Worm (Caenorhabditis elegans) whole organism, L1 larva: Measurements from ENCODE around the gene srlf-26.

Source experiments
- C04F5.9 ChIP-seq: sonication (generic microtip); optimal IDR thresholded peaks from 2 replicates; lab custom pipeline; 2016; ENCODE audit warnings: missing genetic modification characterization, missing compliant biosample characterization
- C34B4.2 ChIP-seq: sonication (generic microtip); optimal IDR thresholded peaks from 2 replicates; lab custom pipeline; 2017; ENCODE audit warnings: mild to moderate bottlenecking, missing genetic modification characterization, missing compliant biosample characterization
- F16B12.6 ChIP-seq: fragments of 150-350 bp; optimal IDR thresholded peaks from 2 replicates; lab custom pipeline; 2014; ENCODE audit warnings: missing biosample characterization, missing genetic modification characterization
- alr-1 ChIP-seq: fragments of 200-800 bp; sonication (Bioruptor generic); optimal IDR thresholded peaks from 2 replicates; lab custom pipeline; 2018; ENCODE audit warnings: borderline replicate concordance, mild to moderate bottlenecking, missing genetic modification characterization, missing compliant biosample characterization
- blmp-1 ChIP-seq: fragments of 150-350 bp; optimal IDR thresholded peaks from 2 replicates; lab custom pipeline; 2014; ENCODE audit warnings: missing biosample characterization, missing genetic modification characterization
- ceh-8 ChIP-seq: fragments of 200-800 bp; sonication (Bioruptor generic); optimal IDR thresholded peaks from 2 replicates; lab custom pipeline; 2018; ENCODE audit warnings: mild to moderate bottlenecking, missing genetic modification characterization, moderate library complexity, missing compliant biosample characterization
- ceh-90 ChIP-seq: sonication (generic microtip); optimal IDR thresholded peaks from 2 replicates; lab custom pipeline; 2016; ENCODE audit warnings: missing genetic modification characterization, missing compliant biosample characterization
- dsc-1 ChIP-seq: sonication (generic microtip); optimal IDR thresholded peaks from 2 replicates; lab custom pipeline; 2016; ENCODE audit warnings: mild to moderate bottlenecking, missing genetic modification characterization, missing compliant biosample characterization
- efl-3 ChIP-seq: fragments of 200-800 bp; sonication (Bioruptor generic); optimal IDR thresholded peaks from 2 replicates; lab custom pipeline; 2018; ENCODE audit warnings: mild to moderate bottlenecking, missing genetic modification characterization, missing compliant biosample characterization
- egl-27 ChIP-seq, 2 experiments: fragments of 150-350 bp in 1 of 2; sonication (generic microtip); optimal IDR thresholded peaks; 3 replicates each; lab custom pipeline; 2017 to 2018; ENCODE audit warnings: missing biosample characterization in 2 of 2, missing genetic modification characterization in 2 of 2, missing genetic modification reagents in 2 of 2
- elt-2 ChIP-seq: sonication (generic microtip); optimal IDR thresholded peaks from 2 replicates; lab custom pipeline; 2016; ENCODE audit warnings: missing genetic modification characterization, mild to moderate bottlenecking, inconsistent platforms, missing compliant biosample characterization, missing genetic modification reagents
- elt-3 ChIP-seq, 6 experiments: fragments of 150-350 bp in 1 of 6; sonication (generic microtip); optimal IDR thresholded peaks; 2 replicates each; lab custom pipeline; 2017 to 2018; ENCODE audit warnings: missing biosample characterization in 6 of 6, missing genetic modification characterization in 6 of 6, inconsistent platforms in 1 of 6
- ets-5 ChIP-seq: fragments of 200-800 bp; sonication (Bioruptor generic); IDR thresholded peaks from 2 replicates; pipeline ENCODE4 v1.3.6; 2022; ENCODE audit warnings: missing genetic modification characterization, missing compliant biosample characterization
- fkh-4 ChIP-seq: sonication (generic microtip); optimal IDR thresholded peaks from 2 replicates; lab custom pipeline; 2016; ENCODE audit warnings: missing compliant biosample characterization, missing genetic modification characterization, borderline replicate concordance
- hlh-17 ChIP-seq: fragments of 200-800 bp; sonication (Bioruptor generic); optimal IDR thresholded peaks from 2 replicates; lab custom pipeline; 2018; ENCODE audit warnings: missing genetic modification characterization, mild to moderate bottlenecking, missing compliant biosample characterization, moderate library complexity, borderline replicate concordance
- irx-1 ChIP-seq: sonication (generic microtip); optimal IDR thresholded peaks from 2 replicates; lab custom pipeline; 2016; ENCODE audit warnings: missing genetic modification characterization, missing compliant biosample characterization
- lin-13 ChIP-seq: fragments of 150-350 bp; optimal IDR thresholded peaks from 2 replicates; lab custom pipeline; 2014; ENCODE audit warnings: missing biosample characterization, missing genetic modification reagents, missing genetic modification characterization
- lin-14 ChIP-seq: fragments of 200-800 bp; sonication (Bioruptor generic); optimal IDR thresholded peaks from 2 replicates; lab custom pipeline; 2018; ENCODE audit warnings: mild to moderate bottlenecking, missing genetic modification characterization, moderate library complexity, missing compliant biosample characterization
- lin-35 ChIP-seq, 2 experiments: fragments of 150-350 bp; optimal IDR thresholded peaks; 2 replicates each; lab custom pipeline; 2014; ENCODE audit warnings: missing biosample characterization in 2 of 2, missing genetic modification characterization in 2 of 2, missing genetic modification reagents in 2 of 2
- lin-39 ChIP-seq: fragments of 150-350 bp; optimal IDR thresholded peaks from 2 replicates; lab custom pipeline; 2014; ENCODE audit warnings: missing biosample characterization, missing genetic modification reagents, missing genetic modification characterization
- lir-3 ChIP-seq: sonication (generic microtip); optimal IDR thresholded peaks from 2 replicates; lab custom pipeline; 2016; ENCODE audit warnings: mild to moderate bottlenecking, missing genetic modification characterization, moderate library complexity, missing compliant biosample characterization; ENCODE audit not compliant: poor library complexity
- lsy-2 ChIP-seq, 2 experiments: fragments of 150-350 bp; optimal IDR thresholded peaks; 2 replicates each; lab custom pipeline; 2014; ENCODE audit warnings: missing biosample characterization in 2 of 2, missing genetic modification characterization in 2 of 2
- mab-9 ChIP-seq: fragments of 200-800 bp; sonication (Bioruptor generic); IDR thresholded peaks from 2 replicates; pipeline ENCODE4 v1.3.6; 2022; ENCODE audit warnings: missing genetic modification reagents, missing genetic modification characterization, missing compliant biosample characterization
- mef-2 ChIP-seq: fragments of 150-350 bp; optimal IDR thresholded peaks from 2 replicates; lab custom pipeline; 2014; ENCODE audit warnings: missing biosample characterization, missing genetic modification characterization
- mep-1 ChIP-seq: fragments of 150-350 bp; optimal IDR thresholded peaks from 2 replicates; lab custom pipeline; 2014; ENCODE audit warnings: missing biosample characterization, missing genetic modification characterization
- nhr-19 ChIP-seq: fragments of 200-800 bp; sonication (Bioruptor generic); conservative IDR thresholded peaks from 2 replicates; pipeline ENCODE4 v1.3.6; 2022; ENCODE audit warnings: missing genetic modification characterization, missing compliant biosample characterization
- nhr-28 ChIP-seq: fragments of 150-350 bp; optimal IDR thresholded peaks from 2 replicates; lab custom pipeline; 2014; ENCODE audit warnings: missing biosample characterization, missing genetic modification characterization
- nhr-47 ChIP-seq: sonication (generic microtip); optimal IDR thresholded peaks from 2 replicates; lab custom pipeline; 2016; ENCODE audit warnings: mild to moderate bottlenecking, missing genetic modification characterization, moderate library complexity, missing compliant biosample characterization
- nhr-71 ChIP-seq: sonication (generic microtip); optimal IDR thresholded peaks from 2 replicates; lab custom pipeline; 2016; ENCODE audit warnings: mild to moderate bottlenecking, missing genetic modification characterization, moderate library complexity, missing compliant biosample characterization
- nhr-76 ChIP-seq: sonication (generic microtip); optimal IDR thresholded peaks from 2 replicates; lab custom pipeline; 2017; ENCODE audit warnings: missing biosample characterization, missing genetic modification characterization
- nhr-85 ChIP-seq: sonication (generic microtip); peaks from one replicate; lab custom pipeline; 2016; ENCODE audit warnings: missing genetic modification characterization, inconsistent platforms, missing compliant biosample characterization
- nhr-90 ChIP-seq: sonication (generic microtip); optimal IDR thresholded peaks from 2 replicates; lab custom pipeline; 2016; ENCODE audit warnings: mild to moderate bottlenecking, missing genetic modification characterization, missing compliant biosample characterization; ENCODE audit not compliant: poor library complexity
- pag-3 ChIP-seq: sonication (generic microtip); optimal IDR thresholded peaks from 2 replicates; lab custom pipeline; 2017; ENCODE audit warnings: missing genetic modification characterization, mild to moderate bottlenecking, missing compliant biosample characterization, antibody characterized with exemption, borderline replicate concordance; ENCODE audit not compliant: insufficient read depth
- rnt-1 ChIP-seq: sonication (generic microtip); optimal IDR thresholded peaks from 2 replicates; lab custom pipeline; 2016; ENCODE audit warnings: mild to moderate bottlenecking, missing genetic modification characterization, moderate library complexity, missing compliant biosample characterization
- snu-23 ChIP-seq: sonication (generic microtip); optimal IDR thresholded peaks from 2 replicates; lab custom pipeline; 2016; ENCODE audit warnings: missing genetic modification characterization, missing compliant biosample characterization
- sptf-1 ChIP-seq: fragments of 150-350 bp; optimal IDR thresholded peaks from 2 replicates; lab custom pipeline; 2014; ENCODE audit warnings: missing biosample characterization, missing genetic modification characterization
- sup-37 ChIP-seq: fragments of 200-800 bp; sonication (Bioruptor generic); optimal IDR thresholded peaks from 2 replicates; lab custom pipeline; 2018; ENCODE audit warnings: mild to moderate bottlenecking, missing genetic modification characterization, missing compliant biosample characterization
- swsn-7 ChIP-seq: sonication (generic microtip); optimal IDR thresholded peaks from 2 replicates; lab custom pipeline; 2016; ENCODE audit warnings: missing genetic modification characterization, missing compliant biosample characterization
- tbx-2 ChIP-seq: sonication (generic microtip); optimal IDR thresholded peaks from 2 replicates; lab custom pipeline; 2016; ENCODE audit warnings: missing genetic modification characterization, missing compliant biosample characterization
- unc-86 ChIP-seq: sonication (generic microtip); optimal IDR thresholded peaks from 2 replicates; lab custom pipeline; 2016; ENCODE audit warnings: missing genetic modification characterization, missing compliant biosample characterization
- vab-15 ChIP-seq: sonication (generic microtip); optimal IDR thresholded peaks from 2 replicates; lab custom pipeline; 2017; ENCODE audit warnings: missing genotype, mild to moderate bottlenecking, missing genetic modification characterization, missing compliant biosample characterization
- zip-4 ChIP-seq: fragments of 200-800 bp; sonication (Bioruptor generic); optimal IDR thresholded peaks from 2 replicates; lab custom pipeline; 2018; ENCODE audit warnings: mild to moderate bottlenecking, missing genetic modification characterization, moderate library complexity, missing compliant biosample characterization
- ztf-11 ChIP-seq, 2 experiments: sonication (generic microtip); optimal IDR thresholded peaks; 2 replicates each; lab custom pipeline; 2016 to 2017; ENCODE audit warnings: missing genetic modification characterization in 2 of 2, missing biosample characterization in 1 of 2, missing compliant biosample characterization in 1 of 2

Gene srlf-26

ce11 chrIV:13696900-13697299 is 18.2 kb downstream of the srlf-26 start:
- TF ChIP-seq sup-37 (GFP tag; lab: Kevin White, UChicago) (no peak), ceh-8 (no peak), fkh-4 (no peak), dsc-1 (tag; lab: Kevin White, UChicago) (peak; percentile 42), sptf-1 (no peak), lin-35 (GFP tag; optimal IDR thresholded peaks at IDR 0.05; lab: Kevin White, UChicago) (no peak), rnt-1 (tag; lab: Kevin White, UChicago) (peak; percentile 45)
- TF ChIP-seq, all 84 proteins: peak for 2

ce11 chrIV:13698603-13699002 is 19.9 kb downstream of the srlf-26 start, which contains the start of gene T23G4.127:
Gene T23G4.127 (minus strand): TSS chrIV:13698703.
- no peak for TF ChIP-seq F16B12.6 (tag; lab: Kevin White, UChicago)
- TF ChIP-seq elt-3 (tag; optimal IDR thresholded peaks at IDR 0.05; lab: Kevin White, UChicago), result no peak
- no peak for TF ChIP-seq mep-1 (tag; lab: Kevin White, UChicago)

- peak; percentile 86 for TF ChIP-seq lin-14
- no peak for TF ChIP-seq mef-2 (tag; lab: Kevin White, UChicago)
- peak; percentile 17 for TF ChIP-seq mep-1 (tag; lab: Kevin White, UChicago)
- TF ChIP-seq mab-9 (GFP tag; lab: Robert Waterston, UW), result peak; percentile 79
- TF ChIP-seq vab-15 (tag; lab: Kevin White, UChicago), result no peak
- TF ChIP-seq sptf-1, result no peak
- peak; percentile 50 for TF ChIP-seq tbx-2 (tag; lab: Kevin White, UChicago)
- TF ChIP-seq snu-23, result peak; percentile 13
- peak; percentile 74 for TF ChIP-seq nhr-85 (tag; lab: Kevin White, UChicago)
- no peak for TF ChIP-seq nhr-28 (tag; lab: Kevin White, UChicago)
- no peak for TF ChIP-seq C04F5.9
- TF ChIP-seq nhr-71 (tag; lab: Kevin White, UChicago), result peak; percentile 68
- TF ChIP-seq blmp-1 (tag; lab: Kevin White, UChicago), result peak; percentile 21
- TF ChIP-seq elt-2 (tag; lab: Kevin White, UChicago), result no peak
- no peak for TF ChIP-seq nhr-76 (tag; lab: Kevin White, UChicago)
- TF ChIP-seq pag-3, result peak; percentile 6
- TF ChIP-seq nhr-90 (tag; lab: Kevin White, UChicago), result no peak
- TF ChIP-seq ztf-11 (tag; optimal IDR thresholded peaks at IDR 0.05; lab: Kevin White, UChicago), result peak in 1 of 2 experiments; percentile 53
- TF ChIP-seq irx-1 (tag; lab: Kevin White, UChicago), result peak; percentile 30
- peak; percentile 83 for TF ChIP-seq lin-39 (tag; lab: Kevin White, UChicago)
- no peak for TF ChIP-seq efl-3 (GFP tag; lab: Kevin White, UChicago)
- TF ChIP-seq fkh-4, result peak; percentile 59
- peak; percentile 7 for TF ChIP-seq swsn-7 (tag; lab: Kevin White, UChicago)
- TF ChIP-seq nhr-19, result 0 out of 2 replicates have a peak, but pooled peaks have one; percentile 17
- no peak for TF ChIP-seq sup-37 (GFP tag; lab: Kevin White, UChicago)
- peak; percentile 85 for TF ChIP-seq rnt-1 (tag; lab: Kevin White, UChicago)
- TF ChIP-seq hlh-17 (GFP tag; lab: Kevin White, UChicago), result no peak
- peak in 1 of 2 experiments; percentile 39 for TF ChIP-seq egl-27 (tag; optimal IDR thresholded peaks at IDR 0.05; lab: Kevin White, UChicago)
- TF ChIP-seq lin-13 (GFP tag; lab: Kevin White, UChicago), result no peak
- peak in 1 of 2 experiments; percentile 31 for TF ChIP-seq lsy-2 (tag; optimal IDR thresholded peaks at IDR 0.05; lab: Kevin White, UChicago)
- peak; percentile 93 for TF ChIP-seq dsc-1 (tag; lab: Kevin White, UChicago)
- TF ChIP-seq, all 84 proteins: peak for 19
Measured at ce11 chrIV:13699384-13699788, 20.6 kb downstream of the srlf-26 start.

- TF ChIP-seq irx-1 (tag; lab: Kevin White, UChicago), result no peak
- no peak for TF ChIP-seq nhr-47
- no peak for TF ChIP-seq mef-2 (tag; lab: Kevin White, UChicago)
- TF ChIP-seq ceh-90 (tag; lab: Kevin White, UChicago), result no peak
- no peak for TF ChIP-seq lin-39 (tag; lab: Kevin White, UChicago)
- TF ChIP-seq sptf-1, result no peak
- TF ChIP-seq alr-1 (tag; lab: Kevin White, UChicago), result no peak
- no peak for TF ChIP-seq zip-4 (GFP tag; lab: Kevin White, UChicago)
- no peak for TF ChIP-seq lir-3 (tag; lab: Kevin White, UChicago)
- TF ChIP-seq unc-86 (tag; lab: Kevin White, UChicago), result no peak
- no peak for TF ChIP-seq egl-27 (tag; optimal IDR thresholded peaks at IDR 0.05; lab: Kevin White, UChicago)
- no peak for TF ChIP-seq C34B4.2 (tag; lab: Kevin White, UChicago)
- no peak for TF ChIP-seq ets-5 (GFP tag; lab: Robert Waterston, UW)
- TF ChIP-seq nhr-71 (tag; lab: Kevin White, UChicago), result no peak
- TF ChIP-seq tbx-2 (tag; lab: Kevin White, UChicago), result no peak
Measured at ce11 chrIV:13700847-13701246, 22.1 kb downstream of the srlf-26 start.
